Fruit fly (Drosophila melanogaster) whole organism, embryonic: Measurements from ENCODE around the gene meso18E.

Experiments
- Bdp1 ChIP-seq: fragments of 200-800 bp; sonication (Bioruptor generic); optimal IDR thresholded peaks from 3 replicates; lab custom pipeline; 2016; ENCODE audit warnings: missing biosample characterization, missing genetic modification characterization
- CG12104 ChIP-seq: fragments of 200-800 bp; sonication (Bioruptor generic); optimal IDR thresholded peaks from 3 replicates; lab custom pipeline; 2016; ENCODE audit warnings: missing biosample characterization, missing genetic modification characterization
- CG12236 ChIP-seq: fragments of 200-800 bp; sonication (Bioruptor generic); optimal IDR thresholded peaks from 2 replicates; lab custom pipeline; 2016; ENCODE audit warnings: missing biosample characterization, missing genetic modification characterization
- CG12659 ChIP-seq: fragments of 200-800 bp; sonication (Bioruptor generic); optimal IDR thresholded peaks from 3 replicates; lab custom pipeline; 2017; ENCODE audit warnings: mild to moderate bottlenecking, missing biosample characterization, missing genetic modification reagents, missing genetic modification characterization
- CG12942 ChIP-seq: fragments of 200-800 bp; sonication (Bioruptor generic); optimal IDR thresholded peaks from 3 replicates; lab custom pipeline; 2016; ENCODE audit warnings: missing biosample characterization, missing genetic modification characterization
- CG14441 ChIP-seq: fragments of 200-800 bp; sonication (Bioruptor generic); IDR thresholded peaks from 2 replicates; pipeline ENCODE4 v1.3.6; 2022; ENCODE audit warnings: missing biosample characterization, missing genetic modification characterization
- CG14710 ChIP-seq: fragments of 200-800 bp; sonication (Bioruptor generic); optimal IDR thresholded peaks from 3 replicates; lab custom pipeline; 2019; ENCODE audit warnings: missing biosample characterization, mild to moderate bottlenecking, missing genetic modification characterization, moderate library complexity
- CG15073 ChIP-seq: fragments of 200-800 bp; sonication (Bioruptor generic); optimal IDR thresholded peaks from 2 replicates; lab custom pipeline; 2016; ENCODE audit warnings: missing biosample characterization, missing genetic modification characterization
- CG15514 ChIP-seq: fragments of 200-800 bp; sonication (Bioruptor generic); optimal IDR thresholded peaks from 3 replicates; lab custom pipeline; 2017; ENCODE audit warnings: missing biosample characterization, missing genetic modification characterization, mild to moderate bottlenecking, moderate library complexity, missing genetic modification reagents
- CG17328 ChIP-seq: fragments of 200-800 bp; sonication (Bioruptor generic); IDR thresholded peaks from 2 replicates; pipeline ENCODE4 v1.3.6; 2022; ENCODE audit warnings: missing biosample characterization, missing genetic modification characterization
- CG17912 ChIP-seq: fragments of 200-800 bp; sonication (Bioruptor generic); optimal IDR thresholded peaks from 2 replicates; lab custom pipeline; 2018; ENCODE audit warnings: missing biosample characterization, mild to moderate bottlenecking, missing genetic modification characterization
- CG2875 ChIP-seq: fragments of 200-800 bp; sonication (Bioruptor generic); optimal IDR thresholded peaks from 2 replicates; lab custom pipeline; 2017; ENCODE audit warnings: missing biosample characterization, mild to moderate bottlenecking, missing genetic modification characterization, missing genetic modification reagents
- CG30020 ChIP-seq: fragments of 200-800 bp; optimal IDR thresholded peaks from 2 replicates; lab custom pipeline; 2019; ENCODE audit warnings: missing biosample characterization, mild to moderate bottlenecking, missing genetic modification characterization, moderate library complexity
- CG5245 ChIP-seq: fragments of 200-800 bp; sonication (Bioruptor generic); optimal IDR thresholded peaks from 3 replicates; lab custom pipeline; 2016; ENCODE audit warnings: missing biosample characterization, missing genetic modification characterization
- CG6813 ChIP-seq: fragments of 200-800 bp; sonication (Bioruptor generic); optimal IDR thresholded peaks from 2 replicates; lab custom pipeline; 2017; ENCODE audit warnings: missing biosample characterization, missing genetic modification characterization, mild to moderate bottlenecking, moderate library complexity, missing genetic modification reagents
- CG7271 ChIP-seq: fragments of 200-800 bp; sonication (Bioruptor generic); optimal IDR thresholded peaks from 2 replicates; lab custom pipeline; 2018; ENCODE audit warnings: missing biosample characterization, mild to moderate bottlenecking, missing genetic modification characterization, moderate library complexity
- CG7372 ChIP-seq: fragments of 200-800 bp; sonication (Bioruptor generic); IDR thresholded peaks from 2 replicates; pipeline ENCODE4 v1.3.6; 2022; ENCODE audit warnings: missing biosample characterization, missing genetic modification characterization
- CG7745 ChIP-seq: fragments of 200-800 bp; sonication (Bioruptor generic); optimal IDR thresholded peaks from 2 replicates; lab custom pipeline; 2018; ENCODE audit warnings: missing biosample characterization, mild to moderate bottlenecking, missing genetic modification characterization, moderate library complexity
- Dfd ChIP-seq, 2 experiments: fragments of >200 bp; optimal IDR thresholded peaks; 2 replicates each; lab custom pipeline; 2017; ENCODE audit warnings: missing biosample characterization in 2 of 2, missing genetic modification characterization in 2 of 2
- Dp ChIP-seq: fragments of 200-800 bp; sonication (Bioruptor generic); optimal IDR thresholded peaks from 2 replicates; lab custom pipeline; 2018; ENCODE audit warnings: missing biosample characterization, mild to moderate bottlenecking, missing genetic modification characterization, moderate library complexity
- Ets97D ChIP-seq: fragments of 200-800 bp; sonication (Bioruptor generic); optimal IDR thresholded peaks from 3 replicates; lab custom pipeline; 2016; ENCODE audit warnings: missing biosample characterization, missing genetic modification characterization
- HLHmδ ChIP-seq: fragments of 200-800 bp; sonication (Bioruptor generic); optimal IDR thresholded peaks from 2 replicates; lab custom pipeline; 2018; ENCODE audit warnings: missing biosample characterization, mild to moderate bottlenecking, missing genetic modification characterization, moderate library complexity
- Hmx ChIP-seq: fragments of 200-800 bp; sonication (Bioruptor generic); optimal IDR thresholded peaks from 2 replicates; lab custom pipeline; 2016; ENCODE audit warnings: missing biosample characterization, missing genetic modification characterization
- Hr3 ChIP-seq: fragments of 200-800 bp; sonication (Bioruptor generic); optimal IDR thresholded peaks from 3 replicates; lab custom pipeline; 2016; ENCODE audit warnings: missing biosample characterization, missing genetic modification characterization
- Meics ChIP-seq: fragments of 200-800 bp; sonication (Bioruptor generic); optimal IDR thresholded peaks from 2 replicates; lab custom pipeline; 2017; ENCODE audit warnings: missing biosample characterization, mild to moderate bottlenecking, missing genetic modification characterization
- Mes4 ChIP-seq: fragments of 200-800 bp; sonication (Bioruptor generic); optimal IDR thresholded peaks from 2 replicates; lab custom pipeline; 2016; ENCODE audit warnings: missing biosample characterization, missing genetic modification characterization
- Mrtf ChIP-seq: fragments of 200-800 bp; sonication (Bioruptor generic); IDR thresholded peaks from 3 replicates; pipeline ENCODE4 v1.3.6; 2022; ENCODE audit warnings: missing biosample characterization, missing genetic modification characterization
- Nf-YA ChIP-seq: fragments of 200-800 bp; sonication (Bioruptor generic); IDR thresholded peaks from 2 replicates; pipeline ENCODE4 v1.3.6; 2022; ENCODE audit warnings: missing biosample characterization, missing genetic modification characterization
- NfI ChIP-seq: fragments of 200-800 bp; sonication (Bioruptor generic); optimal IDR thresholded peaks from 3 replicates; lab custom pipeline; 2018; ENCODE audit warnings: missing biosample characterization, mild to moderate bottlenecking, missing genetic modification characterization, moderate library complexity
- Ravus ChIP-seq: fragments of 200-800 bp; sonication (Bioruptor generic); IDR thresholded peaks from 2 replicates; pipeline ENCODE4 v1.3.6; 2022; ENCODE audit warnings: missing biosample characterization, missing genetic modification characterization
- Six4 ChIP-seq: fragments of 200-800 bp; sonication (Bioruptor generic); optimal IDR thresholded peaks from 2 replicates; lab custom pipeline; 2016; ENCODE audit warnings: missing biosample characterization, missing genetic modification characterization
- Spps ChIP-seq: fragments of 200-800 bp; sonication (Bioruptor generic); optimal IDR thresholded peaks from 2 replicates; lab custom pipeline; 2018; ENCODE audit warnings: missing biosample characterization, mild to moderate bottlenecking, missing genetic modification characterization
- Sry-β ChIP-seq: fragments of 200-800 bp; sonication (Bioruptor generic); optimal IDR thresholded peaks from 2 replicates; lab custom pipeline; 2018; ENCODE audit warnings: missing biosample characterization, mild to moderate bottlenecking, missing genetic modification characterization, moderate library complexity
- Xbp1 ChIP-seq: fragments of 200-800 bp; sonication (Bioruptor generic); optimal IDR thresholded peaks from 3 replicates; lab custom pipeline; 2016; ENCODE audit warnings: missing biosample characterization, mild to moderate bottlenecking, missing genetic modification characterization
- ab ChIP-seq: fragments of 200-800 bp; sonication (Bioruptor generic); optimal IDR thresholded peaks from 2 replicates; lab custom pipeline; 2016; ENCODE audit warnings: missing biosample characterization, missing genetic modification characterization
- aop ChIP-seq: fragments of 200-800 bp; sonication (Bioruptor generic); IDR thresholded peaks from 2 replicates; pipeline ENCODE4 v1.3.6; 2022; ENCODE audit warnings: missing biosample characterization, missing genetic modification characterization
- bab2 ChIP-seq: fragments of 200-800 bp; sonication (Bioruptor generic); optimal IDR thresholded peaks from 2 replicates; lab custom pipeline; 2016; ENCODE audit warnings: missing biosample characterization, missing genetic modification characterization
- dmrt11E ChIP-seq: fragments of 200-800 bp; sonication (Bioruptor generic); optimal IDR thresholded peaks from 3 replicates; lab custom pipeline; 2018; ENCODE audit warnings: missing biosample characterization, mild to moderate bottlenecking, missing genetic modification characterization, moderate library complexity
- dpn ChIP-seq, 2 experiments: fragments of 200-800 bp; sonication (Bioruptor generic); optimal IDR thresholded peaks; 3 replicates each; lab custom pipeline; 2016; ENCODE audit warnings: missing biosample characterization in 2 of 2, missing genetic modification characterization in 2 of 2
- gcm2 ChIP-seq: fragments of 200-800 bp; sonication (Bioruptor generic); optimal IDR thresholded peaks from 2 replicates; lab custom pipeline; 2016; ENCODE audit warnings: missing biosample characterization, missing genetic modification characterization
- jigr1 ChIP-seq: fragments of 200-800 bp; sonication (Bioruptor generic); IDR thresholded peaks from 3 replicates; pipeline ENCODE4 v1.3.6; 2022; ENCODE audit warnings: missing biosample characterization, missing genetic modification characterization
- knrl ChIP-seq: fragments of 200-800 bp; sonication (Bioruptor generic); IDR thresholded peaks from 3 replicates; pipeline ENCODE4 v1.3.6; 2022; ENCODE audit warnings: missing biosample characterization, missing genetic modification characterization; ENCODE audit not compliant: partially characterized antibody
- nerfin-2 ChIP-seq: fragments of 200-800 bp; sonication (Bioruptor generic); IDR thresholded peaks from 2 replicates; pipeline ENCODE4 v1.3.6; 2022; ENCODE audit warnings: missing biosample characterization, missing genetic modification characterization; ENCODE audit not compliant: partially characterized antibody
- schlank ChIP-seq: fragments of 200-800 bp; sonication (Bioruptor generic); optimal IDR thresholded peaks from 2 replicates; lab custom pipeline; 2018; ENCODE audit warnings: missing biosample characterization, mild to moderate bottlenecking, missing genetic modification characterization
- tgo ChIP-seq: fragments of 200-800 bp; sonication (Bioruptor generic); IDR thresholded peaks from 3 replicates; pipeline ENCODE4 v1.3.6; 2022; ENCODE audit warnings: missing biosample characterization, missing genetic modification characterization
- tll ChIP-seq, 2 experiments: fragments of 200-800 bp in 1 of 2; fragments of >200 bp in 1 of 2; sonication (Bioruptor generic) in 1 of 2; optimal IDR thresholded peaks; 2 replicates each; lab custom pipeline; 2017 to 2019; ENCODE audit warnings: missing biosample characterization in 2 of 2, missing genetic modification characterization in 2 of 2, mild to moderate bottlenecking in 1 of 2, moderate library complexity in 1 of 2
- usp ChIP-seq: fragments of >200 bp; optimal IDR thresholded peaks from 2 replicates; lab custom pipeline; 2017; ENCODE audit warnings: missing biosample characterization, missing genetic modification characterization
- vvl ChIP-seq: fragments of 200-800 bp; sonication (Bioruptor generic); IDR thresholded peaks from 2 replicates; pipeline ENCODE4 v1.3.6; 2022; ENCODE audit warnings: missing biosample characterization, missing genetic modification characterization
- zen ChIP-seq: fragments of 200-800 bp; sonication (Bioruptor generic); optimal IDR thresholded peaks from 3 replicates; lab custom pipeline; 2018; ENCODE audit warnings: missing biosample characterization, mild to moderate bottlenecking, missing genetic modification characterization, moderate library complexity
- zf30C ChIP-seq: fragments of 200-800 bp; sonication (Bioruptor generic); optimal IDR thresholded peaks from 3 replicates; lab custom pipeline; 2018; ENCODE audit warnings: missing biosample characterization, mild to moderate bottlenecking, missing genetic modification characterization

Gene meso18E

DNA sequence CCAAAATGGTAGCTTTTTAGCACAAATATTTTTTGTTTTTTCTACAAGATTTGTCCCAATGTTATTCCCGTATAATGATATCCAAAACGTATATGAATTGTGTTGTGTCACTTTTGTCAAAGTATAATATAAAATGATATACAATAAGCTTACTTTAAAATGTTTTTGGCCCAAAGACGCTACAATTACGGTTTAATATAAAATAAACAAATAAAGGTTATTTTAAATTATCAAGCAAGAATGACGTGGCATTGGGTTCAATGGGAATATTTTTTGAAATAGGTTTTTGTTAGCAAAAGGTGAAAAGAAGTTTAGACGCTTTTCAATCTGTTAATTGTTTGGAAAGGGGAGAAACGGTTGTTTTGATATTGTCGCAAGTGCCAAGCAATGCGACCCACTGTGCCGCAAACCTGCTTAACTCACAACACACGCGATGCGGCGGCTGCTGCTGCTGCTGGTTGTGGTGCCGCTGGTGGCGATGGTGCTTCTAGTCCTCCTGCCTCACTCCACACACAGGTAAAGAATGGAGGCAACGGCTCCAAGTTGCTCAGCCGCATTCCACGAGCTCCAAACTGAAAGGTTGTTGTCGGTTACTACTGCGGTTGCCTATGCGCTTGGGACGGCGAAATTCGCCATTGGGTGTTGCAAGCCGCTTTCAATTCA lies 49.5 kb downstream of the meso18E start:
- peak; percentile 70 for TF ChIP-seq dmrt11E (tag; lab: Kevin White, UChicago)
- TF ChIP-seq vvl: no peak
- no peak for TF ChIP-seq jigr1 (GFP tag; lab: Robert Waterston, UW)
- no peak for TF ChIP-seq usp (GFP tag; lab: Kevin White, UChicago)
- TF ChIP-seq Dp (GFP tag; lab: Kevin White, UChicago): no peak
- no peak for TF ChIP-seq CG15073
- TF ChIP-seq CG5245 (GFP tag; lab: Kevin White, UChicago): no peak
- no peak for TF ChIP-seq Nf-YA (GFP tag; lab: Robert Waterston, UW)
- no peak; the same call in 2 of the 3 replicates for TF ChIP-seq tgo (GFP tag; lab: Robert Waterston, UW)
- no peak for TF ChIP-seq zf30C (GFP tag; lab: Kevin White, UChicago)
- TF ChIP-seq Six4 (GFP tag; lab: Kevin White, UChicago): peak; percentile 41
- TF ChIP-seq Hr3 (GFP tag; lab: Kevin White, UChicago): peak; percentile 25
- no peak for TF ChIP-seq nerfin-2 (GFP tag; lab: Robert Waterston, UW)
- TF ChIP-seq CG15514: peak; percentile 36
- TF ChIP-seq Dfd (GFP tag; optimal IDR thresholded peaks at IDR 0.05; lab: Kevin White, UChicago): no peak
- TF ChIP-seq ab (GFP tag; lab: Kevin White, UChicago): peak; percentile 4
- TF ChIP-seq schlank (tag; lab: Kevin White, UChicago): no peak
- TF ChIP-seq Ravus: no peak
- no peak for TF ChIP-seq bab2 (GFP tag; lab: Kevin White, UChicago)
- no peak for TF ChIP-seq CG12236 (GFP tag; lab: Kevin White, UChicago)
- no peak for TF ChIP-seq CG7271 (tag; lab: Kevin White, UChicago)
- no peak for TF ChIP-seq Sry-β
- TF ChIP-seq knrl (GFP tag; lab: Robert Waterston, UW): no peak
- TF ChIP-seq Ets97D (GFP tag; lab: Kevin White, UChicago): no peak
- no peak for TF ChIP-seq gcm2 (GFP tag; lab: Kevin White, UChicago)
- no peak for TF ChIP-seq Mes4
- no peak for TF ChIP-seq tll (GFP tag; optimal IDR thresholded peaks at IDR 0.05; lab: Kevin White, UChicago)
- TF ChIP-seq Hmx (GFP tag; lab: Kevin White, UChicago): no peak
- TF ChIP-seq CG17328 (GFP tag; lab: Robert Waterston, UW): no peak
- TF ChIP-seq CG12942 (GFP tag; lab: Kevin White, UChicago): peak; percentile 36
- TF ChIP-seq HLHmδ (GFP tag; lab: Kevin White, UChicago): no peak
- no peak for TF ChIP-seq CG7745
- TF ChIP-seq CG12659 (GFP tag; lab: Kevin White, UChicago): peak; percentile 67
- TF ChIP-seq zen (tag; lab: Kevin White, UChicago): peak; percentile 58
- TF ChIP-seq NfI: peak; percentile 37
- no peak for TF ChIP-seq aop (GFP tag; lab: Robert Waterston, UW)
- peak; percentile 14 to 38 for TF ChIP-seq dpn (GFP tag; optimal IDR thresholded peaks at IDR 0.05; lab: Kevin White, UChicago)
- TF ChIP-seq Spps (tag; lab: Kevin White, UChicago): peak; percentile 37
- peak; percentile 75 for TF ChIP-seq Meics
- TF ChIP-seq CG7372 (GFP tag; lab: Robert Waterston, UW): no peak
- TF ChIP-seq CG17912 (GFP tag; lab: Kevin White, UChicago): no peak
- peak; percentile 38 for TF ChIP-seq Xbp1 (GFP tag; lab: Kevin White, UChicago)
- TF ChIP-seq CG14710 (tag; lab: Kevin White, UChicago): peak; percentile 43
- TF ChIP-seq Bdp1 (GFP tag; lab: Kevin White, UChicago): no peak
- no peak for TF ChIP-seq CG2875 (GFP tag; lab: Kevin White, UChicago)
- TF ChIP-seq CG12104 (GFP tag; lab: Kevin White, UChicago): peak; percentile 61
- no peak for TF ChIP-seq CG14441 (GFP tag; lab: Robert Waterston, UW)
- no peak for TF ChIP-seq CG6813
- no peak for TF ChIP-seq Mrtf (GFP tag; lab: Robert Waterston, UW)
- TF ChIP-seq CG30020 (tag; lab: Kevin White, UChicago): no peak
